Worm (Caenorhabditis elegans) whole organism, young adult: ENCODE measurements around the gene grd-2.

Experiments used
- B0035.1 ChIP-seq: sonication (generic microtip); optimal IDR thresholded peaks from 2 replicates; lab custom pipeline; 2016; ENCODE audit warnings: missing genetic modification characterization, mild to moderate bottlenecking, missing compliant biosample characterization, missing genotype, missing genetic modification reagents
- B0336.3 ChIP-seq: fragments of 200-800 bp; sonication (Bioruptor generic); IDR thresholded peaks from 2 replicates; pipeline ENCODE4 v1.3.6; 2022; ENCODE audit warnings: missing genetic modification characterization, missing compliant biosample characterization
- F10E7.11 ChIP-seq: sonication (generic microtip); optimal IDR thresholded peaks from 2 replicates; lab custom pipeline; 2017; ENCODE audit warnings: mild to moderate bottlenecking, missing genetic modification characterization, moderate library complexity, missing compliant biosample characterization
- F39B2.1 ChIP-seq: fragments of 200-800 bp; sonication (Bioruptor generic); IDR thresholded peaks from 2 replicates; pipeline ENCODE4 v1.3.6; 2022; ENCODE audit warnings: missing genetic modification reagents, missing genetic modification characterization, missing compliant biosample characterization
- F55B11.4 ChIP-seq: sonication (generic microtip); optimal IDR thresholded peaks from 2 replicates; lab custom pipeline; 2016; ENCODE audit warnings: missing compliant biosample characterization, missing genetic modification characterization, borderline replicate concordance; ENCODE audit not compliant: insufficient read depth
- K11D2.4 ChIP-seq: fragments of 200-800 bp; sonication (Bioruptor generic); IDR thresholded peaks from 2 replicates; pipeline ENCODE4 v1.3.6; 2022; ENCODE audit warnings: missing genetic modification reagents, missing genetic modification characterization, missing compliant biosample characterization
- Y67H2A.10 ChIP-seq: fragments of 200-800 bp; sonication (Bioruptor generic); conservative IDR thresholded peaks from 2 replicates; pipeline ENCODE4 v1.3.6; 2022; ENCODE audit warnings: missing genetic modification reagents, missing genetic modification characterization, missing compliant biosample characterization
- Y79H2A.3 ChIP-seq: fragments of 200-800 bp; sonication (Bioruptor generic); conservative IDR thresholded peaks from 2 replicates; pipeline ENCODE4 v1.3.6; 2022; ENCODE audit warnings: missing genetic modification reagents, missing genetic modification characterization, missing compliant biosample characterization
- atf-7 ChIP-seq: sonication (generic microtip); optimal IDR thresholded peaks from 2 replicates; lab custom pipeline; 2017; ENCODE audit warnings: mild to moderate bottlenecking, missing genetic modification characterization, missing compliant biosample characterization
- attf-5 ChIP-seq: fragments of 200-800 bp; sonication (Bioruptor generic); optimal IDR thresholded peaks from 2 replicates; lab custom pipeline; 2018; ENCODE audit warnings: mild to moderate bottlenecking, missing genetic modification characterization, missing compliant biosample characterization
- bed-1 ChIP-seq: fragments of 200-800 bp; sonication (Bioruptor generic); IDR thresholded peaks from 2 replicates; pipeline ENCODE4 v1.3.6; 2022; ENCODE audit warnings: missing genetic modification reagents, missing genetic modification characterization, missing compliant biosample characterization
- ceh-27 ChIP-seq: fragments of 200-800 bp; sonication (Bioruptor generic); optimal IDR thresholded peaks from 2 replicates; lab custom pipeline; 2018; ENCODE audit warnings: mild to moderate bottlenecking, missing genetic modification characterization, moderate library complexity, missing compliant biosample characterization
- ceh-58 ChIP-seq: fragments of 200-800 bp; sonication (Bioruptor generic); IDR thresholded peaks from 2 replicates; pipeline ENCODE4 v1.3.6; 2022; ENCODE audit warnings: missing genetic modification characterization, missing compliant biosample characterization
- chd-7 ChIP-seq: sonication (generic microtip); optimal IDR thresholded peaks from 2 replicates; lab custom pipeline; 2016; ENCODE audit warnings: mild to moderate bottlenecking, missing genetic modification characterization, moderate library complexity, missing compliant biosample characterization
- dox-1 ChIP-seq: fragments of 200-800 bp; sonication (Bioruptor generic); IDR thresholded peaks from 2 replicates; pipeline ENCODE4 v1.3.6; 2022; ENCODE audit warnings: missing genetic modification reagents, missing genetic modification characterization, missing compliant biosample characterization
- dpff-1 ChIP-seq: sonication (generic microtip); optimal IDR thresholded peaks from 2 replicates; lab custom pipeline; 2017; ENCODE audit warnings: mild to moderate bottlenecking, missing genetic modification characterization, missing compliant biosample characterization
- dpl-1 ChIP-seq: fragments of 150-350 bp; optimal IDR thresholded peaks from 2 replicates; lab custom pipeline; 2014; ENCODE audit warnings: missing biosample characterization, missing genetic modification reagents, missing genetic modification characterization
- efl-1 ChIP-seq: fragments of 150-350 bp; optimal IDR thresholded peaks from 2 replicates; lab custom pipeline; 2014; ENCODE audit warnings: missing biosample characterization, missing genetic modification reagents, missing genetic modification characterization
- gei-17 ChIP-seq: fragments of 200-800 bp; sonication (Bioruptor generic); optimal IDR thresholded peaks from 2 replicates; lab custom pipeline; 2018; ENCODE audit warnings: mild to moderate bottlenecking, missing genetic modification characterization, missing compliant biosample characterization
- hlh-26 ChIP-seq: fragments of 200-800 bp; sonication (Bioruptor generic); conservative IDR thresholded peaks from 2 replicates; pipeline ENCODE4 v1.3.6; 2022; ENCODE audit warnings: missing genetic modification reagents, missing genetic modification characterization, missing compliant biosample characterization
- hmg-1.2 ChIP-seq: fragments of 200-800 bp; sonication (Bioruptor generic); IDR thresholded peaks from 2 replicates; pipeline ENCODE4 v1.3.6; 2022; ENCODE audit warnings: missing genetic modification reagents, missing genetic modification characterization, missing compliant biosample characterization
- hmg-20 ChIP-seq: fragments of 200-800 bp; sonication (Bioruptor generic); IDR thresholded peaks from 2 replicates; pipeline ENCODE4 v1.3.6; 2022; ENCODE audit warnings: missing genetic modification reagents, missing genetic modification characterization, missing compliant biosample characterization
- let-607 ChIP-seq, 2 experiments: fragments of 200-800 bp in 1 of 2; sonication (Bioruptor generic) in 1 of 2; sonication (generic microtip) in 1 of 2; optimal IDR thresholded peaks; 2 replicates each; lab custom pipeline; 2016 to 2018; ENCODE audit warnings: mild to moderate bottlenecking in 2 of 2, missing compliant biosample characterization in 2 of 2, missing genetic modification characterization in 2 of 2, moderate library complexity in 2 of 2, missing genotype in 1 of 2
- lin-35 ChIP-seq, 3 experiments: fragments of 150-350 bp in 2 of 3; sonication (generic microtip) in 1 of 3; optimal IDR thresholded peaks; 2 replicates each; lab custom pipeline; 2014 to 2018; ENCODE audit warnings: missing biosample characterization in 3 of 3, missing genetic modification characterization in 3 of 3, missing genetic modification reagents in 3 of 3
- lin-54 ChIP-seq: fragments of 200-800 bp; sonication (Bioruptor generic); optimal IDR thresholded peaks from 2 replicates; lab custom pipeline; 2018; ENCODE audit warnings: mild to moderate bottlenecking, missing genetic modification characterization, missing compliant biosample characterization
- mel-28 ChIP-seq: sonication (generic microtip); optimal IDR thresholded peaks from 2 replicates; lab custom pipeline; 2016; ENCODE audit warnings: borderline replicate concordance, mild to moderate bottlenecking, missing genetic modification characterization, missing compliant biosample characterization
- mes-4 ChIP-seq: sonication (generic microtip); optimal IDR thresholded peaks from 2 replicates; lab custom pipeline; 2016; ENCODE audit warnings: missing genotype, missing genetic modification characterization, missing compliant biosample characterization
- mxl-1 ChIP-seq: sonication (generic microtip); optimal IDR thresholded peaks from 2 replicates; lab custom pipeline; 2016; ENCODE audit warnings: missing genetic modification characterization, missing compliant biosample characterization
- nfya-1 ChIP-seq: sonication (generic microtip); optimal IDR thresholded peaks from 2 replicates; lab custom pipeline; 2017; ENCODE audit warnings: antibody characterized with exemption, missing compliant biosample characterization, missing genetic modification characterization, borderline replicate concordance; ENCODE audit not compliant: insufficient read depth
- nfya-2 ChIP-seq: fragments of 200-800 bp; sonication (Bioruptor generic); IDR thresholded peaks from 2 replicates; pipeline ENCODE4 v1.3.6; 2022; ENCODE audit warnings: missing genetic modification reagents, missing genetic modification characterization, missing compliant biosample characterization
- nfyb-1 ChIP-seq: fragments of 200-800 bp; sonication (Bioruptor generic); IDR thresholded peaks from 2 replicates; pipeline ENCODE4 v1.3.6; 2022; ENCODE audit warnings: missing genetic modification reagents, missing genetic modification characterization, missing compliant biosample characterization
- nhr-120 ChIP-seq: fragments of 200-800 bp; sonication (Bioruptor generic); IDR thresholded peaks from 2 replicates; pipeline ENCODE4 v1.3.6; 2022; ENCODE audit warnings: missing genetic modification characterization, missing compliant biosample characterization
- nhr-80 ChIP-seq: sonication (generic microtip); optimal IDR thresholded peaks from 2 replicates; lab custom pipeline; 2016; ENCODE audit warnings: missing genetic modification characterization, missing compliant biosample characterization
- pha-4 ChIP-seq: fragments of 150-350 bp; sonication (generic microtip); optimal IDR thresholded peaks from 2 replicates; lab custom pipeline; 2014; ENCODE audit warnings: missing biosample characterization, missing genetic modification reagents, missing genetic modification characterization
- rcor-1 ChIP-seq: fragments of 200-800 bp; sonication (Bioruptor generic); IDR thresholded peaks from 2 replicates; pipeline ENCODE4 v1.3.6; 2022; ENCODE audit warnings: missing genetic modification reagents, missing genetic modification characterization, missing compliant biosample characterization
- rpc-1 ChIP-seq, 2 experiments: fragments of 150-350 bp in 1 of 2; sonication (generic microtip) in 1 of 2; optimal IDR thresholded peaks; 2 replicates each; lab custom pipeline; 2014 to 2018; ENCODE audit warnings: missing biosample characterization in 1 of 2, missing genetic modification characterization in 1 of 2, missing genetic modification reagents in 1 of 2, missing genotype in 1 of 2
- snpc-3.4 ChIP-seq: sonication (generic microtip); optimal IDR thresholded peaks from 2 replicates; lab custom pipeline; 2017; ENCODE audit warnings: missing genetic modification characterization, mild to moderate bottlenecking, missing compliant biosample characterization, antibody characterized with exemption, moderate library complexity, missing genotype, missing genetic modification reagents
- somi-1 ChIP-seq: fragments of 200-800 bp; sonication (Bioruptor generic); optimal IDR thresholded peaks from 2 replicates; lab custom pipeline; 2018; ENCODE audit warnings: mild to moderate bottlenecking, missing genetic modification characterization, missing compliant biosample characterization
- tlf-1 ChIP-seq: fragments of 200-800 bp; sonication (Bioruptor generic); optimal IDR thresholded peaks from 2 replicates; lab custom pipeline; 2018; ENCODE audit warnings: mild to moderate bottlenecking, missing genetic modification characterization, missing compliant biosample characterization
- zfh-2 ChIP-seq: fragments of 200-800 bp; sonication (Bioruptor generic); conservative IDR thresholded peaks from 2 replicates; pipeline ENCODE4 v1.3.6; 2022; ENCODE audit warnings: missing genetic modification reagents, missing genetic modification characterization, missing compliant biosample characterization
- ztf-18 ChIP-seq: sonication (generic microtip); optimal IDR thresholded peaks from 2 replicates; lab custom pipeline; 2016; ENCODE audit warnings: missing genotype, mild to moderate bottlenecking, missing genetic modification characterization, missing compliant biosample characterization

The grd-2 gene

DNA sequence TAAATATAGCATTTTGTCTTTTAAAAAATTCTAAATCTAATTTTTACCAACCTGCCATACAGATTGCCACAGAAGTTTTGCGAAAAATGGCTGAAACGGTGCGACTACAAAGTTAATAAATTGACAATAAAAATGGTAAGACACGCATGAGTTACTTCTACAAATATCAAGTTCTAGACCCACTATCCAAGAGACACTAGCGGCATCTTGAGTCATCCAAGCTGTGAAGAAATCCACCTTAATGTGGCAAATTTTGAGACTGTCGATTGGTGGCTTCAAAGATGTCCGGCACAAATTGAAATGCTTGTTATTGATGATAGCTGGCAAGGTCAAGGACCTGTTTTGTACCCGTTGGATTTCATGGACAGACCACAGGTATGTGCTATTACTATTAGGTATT lies 24.7 kb downstream of the grd-2 start, which contains the start of gene F46B3.16:
TSS of gene F46B3.16 (plus strand) at position 301 of the 400 bp plus-strand sequence.
- no peak for TF ChIP-seq somi-1 (GFP tag; lab: Kevin White, UChicago)
- no peak for TF ChIP-seq B0336.3 (GFP tag; lab: Robert Waterston, UW)

DNA sequence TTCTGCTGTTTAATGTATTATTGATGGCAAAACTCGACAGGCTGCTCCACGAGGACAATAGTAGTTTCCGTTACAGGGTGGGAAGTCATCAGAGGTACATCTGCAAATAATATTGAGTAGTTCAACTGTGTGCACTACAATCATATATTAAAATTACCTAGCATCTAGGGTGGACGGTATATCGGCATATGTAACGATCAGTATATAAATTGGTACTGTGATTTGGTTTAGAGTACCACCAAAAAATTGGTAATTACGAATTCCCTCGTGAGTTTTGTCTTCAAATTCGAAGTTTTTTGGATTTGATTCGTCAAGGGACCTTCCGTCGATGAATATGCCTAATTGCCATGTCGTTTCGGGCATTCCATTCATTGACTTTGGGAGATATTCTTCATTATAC lies 27.3 kb downstream of the grd-2 start, which contains the start of gene ttr-13:
TSS of gene ttr-13 (minus strand) at position 101 of the 400 bp plus-strand sequence.
- TF ChIP-seq pha-4: no peak
- no peak for TF ChIP-seq atf-7 (tag; lab: Kevin White, UChicago)
- TF ChIP-seq dpl-1 (GFP tag; lab: Kevin White, UChicago): no peak
- TF ChIP-seq Y79H2A.3: no peak
- TF ChIP-seq efl-1 (GFP tag; lab: Kevin White, UChicago): no peak
- no peak for TF ChIP-seq mxl-1 (tag; lab: Kevin White, UChicago)
- TF ChIP-seq hmg-20 (GFP tag; lab: Robert Waterston, UW): no peak

DNA sequence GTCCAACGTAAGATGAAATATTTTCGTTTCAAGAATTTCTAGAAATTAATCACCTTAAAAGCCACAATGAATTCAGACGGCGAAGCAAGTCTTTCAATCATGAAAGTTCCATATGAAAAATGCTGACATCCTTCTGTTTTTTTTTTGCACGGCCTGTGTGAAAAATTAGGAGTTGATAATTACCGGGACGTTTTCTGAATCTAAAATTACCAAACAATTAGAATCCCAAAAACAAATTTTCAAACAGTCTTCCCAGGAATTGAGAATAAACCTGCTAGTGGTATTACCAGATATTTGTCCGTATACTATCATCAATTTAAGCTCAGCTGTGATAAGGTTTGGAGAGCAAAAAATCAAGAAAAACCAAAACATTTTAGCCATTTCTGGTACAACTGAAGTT lies 28.8 kb downstream of the grd-2 start, which contains the start of gene Y44A6B.3:
TSS of gene Y44A6B.3 (minus strand) at position 101 of the 400 bp plus-strand sequence.
- TF ChIP-seq attf-5 (GFP tag; lab: Kevin White, UChicago): no peak
- no peak for TF ChIP-seq ztf-18 (tag; lab: Kevin White, UChicago)
- no peak for TF ChIP-seq let-607 (tag; optimal IDR thresholded peaks at IDR 0.05; lab: Kevin White, UChicago)
- TF ChIP-seq bed-1 (GFP tag; lab: Robert Waterston, UW): no peak
- TF ChIP-seq ceh-58 (GFP tag; lab: Robert Waterston, UW): no peak
- TF ChIP-seq Y79H2A.3: no peak
- no peak for TF ChIP-seq hlh-26
- TF ChIP-seq rcor-1: no peak
- no peak for TF ChIP-seq tlf-1 (GFP tag; lab: Kevin White, UChicago)
- TF ChIP-seq nfya-1 (tag; lab: Kevin White, UChicago): no peak
- TF ChIP-seq chd-7 (tag; lab: Kevin White, UChicago): no peak
- no peak for TF ChIP-seq mxl-1 (tag; lab: Kevin White, UChicago)
- no peak for TF ChIP-seq dpff-1 (tag; lab: Kevin White, UChicago)
- TF ChIP-seq zfh-2 (GFP tag; lab: Robert Waterston, UW): no peak
- TF ChIP-seq rpc-1 (optimal IDR thresholded peaks at IDR 0.05; lab: Kevin White, UChicago): no peak
- TF ChIP-seq rpc-1 (tag; optimal IDR thresholded peaks at IDR 0.05; lab: Kevin White, UChicago): no peak
- no peak for TF ChIP-seq dox-1 (GFP tag; lab: Robert Waterston, UW)
- no peak for TF ChIP-seq nhr-80 (tag; lab: Kevin White, UChicago)
- TF ChIP-seq Y67H2A.10 (GFP tag; lab: Robert Waterston, UW): no peak

DNA sequence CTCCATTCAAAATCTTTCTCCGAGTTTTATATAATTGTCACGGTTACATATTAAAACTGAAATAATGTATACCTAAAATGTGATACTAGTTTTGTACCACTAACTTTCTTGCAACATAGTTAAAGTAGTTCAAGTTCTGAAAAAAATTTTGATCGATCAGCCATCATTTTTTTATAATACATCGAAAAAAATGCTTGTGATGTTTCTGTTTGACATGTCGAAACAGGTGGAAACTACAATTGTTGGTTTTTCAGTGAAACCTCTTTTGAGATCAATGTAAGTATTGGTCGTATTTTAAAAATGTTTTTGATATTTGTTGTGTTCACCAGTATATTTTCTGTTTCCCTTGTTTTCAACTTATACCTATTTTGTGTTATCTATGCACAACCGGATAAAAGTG lies 29.7 kb downstream of the grd-2 start, which contains the start of gene srxa-14:
TSS of gene srxa-14 (plus strand) at position 301 of the 400 bp plus-strand sequence.
- TF ChIP-seq nfya-2 (GFP tag; lab: Robert Waterston, UW) (no peak), F55B11.4 (no peak), rpc-1 (optimal IDR thresholded peaks at IDR 0.05; lab: Kevin White, UChicago) (no peak), rpc-1 (tag; optimal IDR thresholded peaks at IDR 0.05; lab: Kevin White, UChicago) (no peak), dpff-1 (tag; lab: Kevin White, UChicago) (no peak), lin-35 (GFP tag; optimal IDR thresholded peaks at IDR 0.05; lab: Kevin White, UChicago) (no peak)

DNA sequence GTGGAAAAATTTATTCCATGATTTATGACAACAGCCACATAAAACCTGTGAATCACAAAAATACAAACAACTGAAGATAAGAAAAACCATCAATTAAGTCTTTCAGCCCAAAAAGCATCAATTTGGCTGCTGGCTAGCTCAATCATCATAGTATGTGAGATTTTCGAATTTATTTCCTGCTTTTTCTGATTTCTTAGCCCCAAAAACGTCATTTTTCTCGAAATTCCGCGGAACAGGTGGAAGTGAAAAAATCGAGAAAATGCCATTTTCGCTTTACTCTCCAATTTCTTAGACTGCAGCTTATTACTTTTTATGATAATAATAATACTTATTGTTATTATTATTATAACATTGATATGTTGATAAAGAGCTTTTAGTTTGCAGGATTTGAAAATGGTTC lies 32.3 kb downstream of the grd-2 start, which contains the start of gene srxa-15:
TSS of gene srxa-15 (plus strand) at position 301 of the 400 bp plus-strand sequence.
- no peak for TF ChIP-seq lin-54 (GFP tag; lab: Kevin White, UChicago)
- TF ChIP-seq B0035.1 (tag; lab: Kevin White, UChicago): no peak
- TF ChIP-seq K11D2.4 (GFP tag; lab: Robert Waterston, UW): no peak
- no peak for TF ChIP-seq mel-28 (tag; lab: Kevin White, UChicago)
- no peak for TF ChIP-seq F10E7.11
- TF ChIP-seq nfya-2 (GFP tag; lab: Robert Waterston, UW): no peak
- no peak for TF ChIP-seq ceh-27 (GFP tag; lab: Kevin White, UChicago)
- TF ChIP-seq ztf-18 (tag; lab: Kevin White, UChicago): no peak
- TF ChIP-seq nhr-120: no peak
- no peak for TF ChIP-seq snpc-3.4 (tag; lab: Kevin White, UChicago)
- TF ChIP-seq nfya-1 (tag; lab: Kevin White, UChicago): no peak
- no peak for TF ChIP-seq mes-4 (tag; lab: Kevin White, UChicago)
- no peak for TF ChIP-seq F39B2.1 (GFP tag; lab: Robert Waterston, UW)
- TF ChIP-seq hmg-1.2 (GFP tag; lab: Robert Waterston, UW): no peak
- no peak for TF ChIP-seq nfyb-1
- TF ChIP-seq gei-17 (GFP tag; lab: Kevin White, UChicago): no peak
